Worm (Caenorhabditis elegans) whole organism, L4 larva: ENCODE measurements around the gene Y2H9A.4.

Source experiments
- F10B5.3 ChIP-seq: sonication (generic microtip); optimal IDR thresholded peaks from 2 replicates; lab custom pipeline; 2016; ENCODE audit warnings: mild to moderate bottlenecking, missing genetic modification characterization, missing compliant biosample characterization
- F44E2.7 ChIP-seq: fragments of 200-800 bp; sonication (Bioruptor generic); IDR thresholded peaks from 2 replicates; pipeline ENCODE4 v2.1.2; 2022; ENCODE audit warnings: missing genetic modification characterization, missing compliant biosample characterization
- T20F7.1 ChIP-seq: fragments of 200-800 bp; sonication (Bioruptor generic); optimal IDR thresholded peaks from 2 replicates; lab custom pipeline; 2018; ENCODE audit warnings: mild to moderate bottlenecking, missing genetic modification characterization, missing compliant biosample characterization
- T26A8.4 ChIP-seq: fragments of 200-800 bp; sonication (Bioruptor generic); IDR thresholded peaks from 2 replicates; pipeline ENCODE4 v1.3.6; 2022; ENCODE audit warnings: missing genetic modification characterization, missing compliant biosample characterization
- Y5F2A.4 ChIP-seq: fragments of 200-800 bp; sonication (Bioruptor generic); optimal IDR thresholded peaks from 2 replicates; lab custom pipeline; 2018; ENCODE audit warnings: mild to moderate bottlenecking, missing genetic modification characterization, missing compliant biosample characterization
- Y75B8A.6 ChIP-seq: fragments of 200-800 bp; sonication (Bioruptor generic); IDR thresholded peaks from 2 replicates; pipeline ENCODE4 v1.3.6; 2022; ENCODE audit warnings: missing genetic modification reagents, missing genetic modification characterization, missing compliant biosample characterization
- aha-1 ChIP-seq: fragments of 150-350 bp; peaks from one replicate; lab custom pipeline; 2014; ENCODE audit warnings: missing biosample characterization, missing genetic modification characterization
- arid-1 ChIP-seq: fragments of 200-800 bp; sonication (Bioruptor generic); conservative IDR thresholded peaks from 2 replicates; pipeline ENCODE4 v1.3.6; 2022; ENCODE audit warnings: missing genetic modification reagents, missing genetic modification characterization, missing compliant biosample characterization
- ceh-20 ChIP-seq: fragments of 200-800 bp; sonication (Bioruptor generic); IDR thresholded peaks from 2 replicates; pipeline ENCODE4 v1.3.6; 2022; ENCODE audit warnings: missing genetic modification reagents, missing genetic modification characterization, missing compliant biosample characterization
- ces-1 ChIP-seq: fragments of 150-350 bp; sonication (generic microtip); optimal IDR thresholded peaks from 4 replicates; lab custom pipeline; 2014; ENCODE audit warnings: missing biosample characterization, missing genetic modification reagents, missing genetic modification characterization
- cey-2 ChIP-seq: sonication (generic microtip); optimal IDR thresholded peaks from 3 replicates; lab custom pipeline; 2017; ENCODE audit warnings: missing genetic modification characterization, mild to moderate bottlenecking, missing compliant biosample characterization, antibody characterized with exemption, borderline replicate concordance; ENCODE audit not compliant: insufficient read depth
- ctbp-1 ChIP-seq: fragments of 200-800 bp; sonication (Bioruptor generic); IDR thresholded peaks from 2 replicates; pipeline ENCODE4 v1.3.6; 2022; ENCODE audit warnings: missing genetic modification reagents, missing genetic modification characterization, missing compliant biosample characterization
- dmd-8 ChIP-seq: fragments of 200-800 bp; sonication (Bioruptor generic); IDR thresholded peaks from 2 replicates; pipeline ENCODE4 v1.3.6; 2022; ENCODE audit warnings: missing genetic modification characterization, missing compliant biosample characterization
- dmd-9 ChIP-seq: fragments of 200-800 bp; sonication (Bioruptor generic); IDR thresholded peaks from 2 replicates; pipeline ENCODE4 v1.3.6; 2022; ENCODE audit warnings: missing genetic modification reagents, missing genetic modification characterization, missing compliant biosample characterization
- dpl-1 ChIP-seq: fragments of 150-350 bp; optimal IDR thresholded peaks from 2 replicates; lab custom pipeline; 2014; ENCODE audit warnings: missing biosample characterization, missing genetic modification reagents, missing genetic modification characterization
- duxl-1 ChIP-seq: sonication (generic microtip); optimal IDR thresholded peaks from 2 replicates; lab custom pipeline; 2016; ENCODE audit warnings: mild to moderate bottlenecking, missing genetic modification characterization, moderate library complexity, missing compliant biosample characterization; ENCODE audit not compliant: poor library complexity
- dve-1 ChIP-seq: sonication (generic microtip); optimal IDR thresholded peaks from 2 replicates; lab custom pipeline; 2017; ENCODE audit warnings: antibody characterized with exemption, mild to moderate bottlenecking, missing genetic modification characterization, missing compliant biosample characterization; ENCODE audit not compliant: insufficient read depth
- egl-27 ChIP-seq: sonication (generic microtip); optimal IDR thresholded peaks from 3 replicates; lab custom pipeline; 2017; ENCODE audit warnings: missing biosample characterization, missing genetic modification reagents, missing genetic modification characterization
- egl-43 ChIP-seq: fragments of 200-800 bp; sonication (Bioruptor generic); IDR thresholded peaks from 2 replicates; pipeline ENCODE4 v1.3.6; 2022; ENCODE audit warnings: missing genetic modification reagents, missing genetic modification characterization, missing compliant biosample characterization
- gei-8 ChIP-seq: fragments of 200-800 bp; sonication (Bioruptor generic); optimal IDR thresholded peaks from 2 replicates; lab custom pipeline; 2018; ENCODE audit warnings: mild to moderate bottlenecking, missing genetic modification characterization, missing compliant biosample characterization
- lim-7 ChIP-seq: fragments of 200-800 bp; sonication (Bioruptor generic); IDR thresholded peaks from 2 replicates; pipeline ENCODE4 v1.3.6; 2022; ENCODE audit warnings: missing genetic modification characterization, missing compliant biosample characterization
- lin-38 ChIP-seq: fragments of 200-800 bp; sonication (Bioruptor generic); IDR thresholded peaks from 2 replicates; pipeline ENCODE4 v1.3.6; 2022; ENCODE audit warnings: missing genetic modification reagents, missing genetic modification characterization, missing compliant biosample characterization
- mdl-1 ChIP-seq, 2 experiments: fragments of 150-350 bp in 1 of 2; sonication (generic microtip) in 1 of 2; optimal IDR thresholded peaks; 2 replicates each; lab custom pipeline; 2014 to 2017; ENCODE audit warnings: missing biosample characterization in 2 of 2, missing genetic modification characterization in 2 of 2
- mes-2 ChIP-seq: sonication (generic microtip); optimal IDR thresholded peaks from 2 replicates; lab custom pipeline; 2016; ENCODE audit warnings: missing genotype, mild to moderate bottlenecking, missing genetic modification characterization, missing compliant biosample characterization; ENCODE audit not compliant: poor library complexity, severe bottlenecking
- mxl-3 ChIP-seq: fragments of 200-800 bp; sonication (Bioruptor generic); optimal IDR thresholded peaks from 2 replicates; lab custom pipeline; 2018; ENCODE audit warnings: mild to moderate bottlenecking, missing genetic modification characterization, missing compliant biosample characterization
- nhr-237 ChIP-seq: sonication (generic microtip); optimal IDR thresholded peaks from 2 replicates; lab custom pipeline; 2017; ENCODE audit warnings: missing biosample characterization, missing genetic modification characterization
- pha-4 ChIP-seq, 2 experiments: fragments of 150-350 bp in 1 of 2; fragments of 200-800 bp in 1 of 2; sonication (Bioruptor generic) in 1 of 2; IDR thresholded peaks in 1 of 2; optimal IDR thresholded peaks in 1 of 2; 2 replicates each; pipeline versions ENCODE4 v1.3.6 to Lab custom; 2014 to 2022; ENCODE audit warnings: missing genetic modification characterization in 2 of 2, missing genetic modification reagents in 2 of 2, missing biosample characterization in 1 of 2, missing compliant biosample characterization in 1 of 2
- php-3 ChIP-seq: fragments of 200-800 bp; sonication (Bioruptor generic); IDR thresholded peaks from 2 replicates; pipeline ENCODE4 v1.3.6; 2022; ENCODE audit warnings: missing genetic modification reagents, missing genetic modification characterization, missing compliant biosample characterization
- set-16 ChIP-seq: fragments of 200-800 bp; sonication (Bioruptor generic); IDR thresholded peaks from 2 replicates; pipeline ENCODE4 v1.3.6; 2022; ENCODE audit warnings: missing genetic modification reagents, missing genetic modification characterization, missing compliant biosample characterization
- snpc-1.2 ChIP-seq: fragments of 200-800 bp; sonication (Bioruptor generic); IDR thresholded peaks from 2 replicates; pipeline ENCODE4 v1.3.6; 2022; ENCODE audit warnings: missing genetic modification reagents, missing genetic modification characterization, missing compliant biosample characterization
- spr-3 ChIP-seq: fragments of 200-800 bp; sonication (Bioruptor generic); optimal IDR thresholded peaks from 2 replicates; lab custom pipeline; 2018; ENCODE audit warnings: mild to moderate bottlenecking, missing genetic modification characterization, missing compliant biosample characterization
- unc-62 ChIP-seq, 3 experiments: fragments of 150-350 bp in 1 of 3; sonication (generic microtip); optimal IDR thresholded peaks in 2 of 3; peaks in 1 of 3; 1 replicate in 1 of 3; 2 replicates in 2 of 3; lab custom pipeline; 2014 to 2017; ENCODE audit warnings: missing biosample characterization in 3 of 3, missing genetic modification characterization in 3 of 3, missing genetic modification reagents in 3 of 3, missing genotype in 1 of 3
- zip-2 ChIP-seq: fragments of 150-350 bp; optimal IDR thresholded peaks from 2 replicates; lab custom pipeline; 2014; ENCODE audit warnings: missing biosample characterization, missing genetic modification characterization
- ztf-11 ChIP-seq: fragments of 150-350 bp; optimal IDR thresholded peaks from 2 replicates; lab custom pipeline; 2014; ENCODE audit warnings: missing biosample characterization, missing genetic modification characterization

Gene Y2H9A.4

ce11 chrV:13432364-13432763, 13.3 kb upstream of the Y2H9A.4 start, which contains the start of gene srd-17:
TSS of gene srd-17 (minus strand) at chrV:13432714.
- TF ChIP-seq aha-1 (tag; lab: Kevin White, UChicago): peak; percentile 97
- TF ChIP-seq duxl-1 (tag; lab: Kevin White, UChicago): no peak

ce11 chrV:13437473-13438074, 8.1 kb upstream of the Y2H9A.4 start, which contains the start of gene mes-4:
TSS of gene mes-4 (minus strand) at chrV:13437545.
- TF ChIP-seq unc-62 (GFP tag; optimal IDR thresholded peaks at IDR 0.05 in 1 of 2; lab: Kevin White, UChicago) (peak in 1 of 2 experiments; percentile 78), unc-62 (tag; optimal IDR thresholded peaks at IDR 0.05; lab: Kevin White, UChicago) (no peak), dve-1 (tag; lab: Kevin White, UChicago) (no peak), php-3 (no peak), Y5F2A.4 (GFP tag; lab: Kevin White, UChicago) (no peak), ztf-11 (tag; lab: Kevin White, UChicago) (no peak), T20F7.1 (GFP tag; lab: Kevin White, UChicago) (peak; percentile 87), ces-1 (no peak), ceh-20 (GFP tag; lab: Robert Waterston, UW) (no peak), egl-27 (tag; lab: Kevin White, UChicago) (no peak), gei-8 (GFP tag; lab: Kevin White, UChicago) (no peak), dmd-8 (no peak), egl-43 (GFP tag; lab: Robert Waterston, UW) (no peak), dpl-1 (GFP tag; lab: Kevin White, UChicago) (peak; percentile 53), zip-2 (tag; lab: Kevin White, UChicago) (no peak)

ce11 chrV:13440290-13440689, 5.4 kb upstream of the Y2H9A.4 start:
- peak; percentile 34; the same call in 1 of the 2 replicates for TF ChIP-seq lin-38 (GFP tag; lab: Robert Waterston, UW)

ce11 chrV:13441661-13442060, 4.0 kb upstream of the Y2H9A.4 start, which contains the start of gene col-162:
TSS of gene col-162 (plus strand) at chrV:13441961.
- TF ChIP-seq mxl-3: no peak
- TF ChIP-seq, all 104 proteins: peak for 0

- TF ChIP-seq F10B5.3 (tag; lab: Kevin White, UChicago): no peak
- peak; percentile 38; the same call in 1 of the 2 replicates for TF ChIP-seq snpc-1.2 (GFP tag; lab: Robert Waterston, UW)
- TF ChIP-seq Y75B8A.6 (GFP tag; lab: Robert Waterston, UW): no peak
- TF ChIP-seq dmd-8: 0 out of 2 replicates have a peak, but pooled peaks have one; percentile 40
- TF ChIP-seq set-16 (GFP tag; lab: Robert Waterston, UW): peak; percentile 98
- TF ChIP-seq lim-7: 0 out of 2 replicates have a peak, but pooled peaks have one; percentile 17
- TF ChIP-seq spr-3: no peak
- TF ChIP-seq T26A8.4 (GFP tag; lab: Robert Waterston, UW): 0 out of 2 replicates have a peak, but pooled peaks have one; percentile 44
- no peak for TF ChIP-seq ctbp-1 (GFP tag; lab: Robert Waterston, UW)
- no peak for TF ChIP-seq arid-1
- TF ChIP-seq cey-2 (tag; lab: Kevin White, UChicago): no peak
- TF ChIP-seq nhr-237 (tag; lab: Kevin White, UChicago): no peak
- peak; percentile 22; the same call in 1 of the 2 replicates for TF ChIP-seq lin-38 (GFP tag; lab: Robert Waterston, UW)
- TF ChIP-seq pha-4 (GFP tag; IDR thresholded peaks at IDR 0.05; lab: Robert Waterston, UW): no peak
- TF ChIP-seq pha-4 (tag; optimal IDR thresholded peaks at IDR 0.05; lab: Kevin White, UChicago): no peak
- TF ChIP-seq dmd-9 (GFP tag; lab: Robert Waterston, UW): no peak
- no peak for TF ChIP-seq mes-2
- TF ChIP-seq F44E2.7: 0 out of 2 replicates have a peak, but pooled peaks have one; percentile 25
- no peak for TF ChIP-seq mdl-1 (tag; optimal IDR thresholded peaks at IDR 0.05; lab: Kevin White, UChicago)
Observed at ce11 chrV:13442819-13443218, 2.9 kb upstream of the Y2H9A.4 start.
